Fruit fly (Drosophila melanogaster): ENCODE data around the gene ninaA.
A peak's percentile ranks its signal among the peaks of the same experiment; 100 is the strongest.

Gene ninaA

dm6 chr2L:892461-892860 lies 15.4 kb downstream of the ninaA start (continued):
- no peak; the same call in 2 of the 3 replicates for TF ChIP-seq ase (GFP tag; IDR thresholded peaks at IDR 0.05)
- TF ChIP-seq CG31441 (GFP tag; IDR thresholded peaks at IDR 0.05), result 0 out of 2 replicates have a peak, but pooled peaks have one; percentile 24
- TF ChIP-seq B-H1 (GFP tag; IDR thresholded peaks at IDR 0.05), result peak; percentile 24; the same call in 1 of the 3 replicates
- TF ChIP-seq CG18599 (GFP tag; optimal IDR thresholded peaks at IDR 0.05), result peak; percentile 78
- TF ChIP-seq Dll (GFP tag; IDR thresholded peaks at IDR 0.05; ENCODE audit: partially characterized antibody), result no peak
- no peak for TF ChIP-seq br (optimal IDR thresholded peaks at IDR 0.05)
- no peak for TF ChIP-seq Sox100B (GFP tag; optimal IDR thresholded peaks at IDR 0.05)
- peak; percentile 49 for TF ChIP-seq CG17359 (tag; optimal IDR thresholded peaks at IDR 0.05)
- TF ChIP-seq CG10267 (tag; optimal IDR thresholded peaks at IDR 0.05), result peak; percentile 15
- no peak for TF ChIP-seq YL-1 (GFP tag; optimal IDR thresholded peaks at IDR 0.05)
- no peak for TF ChIP-seq CG34224 (GFP tag; IDR thresholded peaks at IDR 0.05; ENCODE audit: partially characterized antibody)
- TF ChIP-seq fd3F (GFP tag; optimal IDR thresholded peaks at IDR 0.05), result no peak
- peak; percentile 25 for TF ChIP-seq CG10209 (GFP tag; optimal IDR thresholded peaks at IDR 0.05)
- TF ChIP-seq Lpt (GFP tag; optimal IDR thresholded peaks at IDR 0.05), result no peak
- TF ChIP-seq inv (GFP tag; IDR thresholded peaks at IDR 0.05; ENCODE audit: partially characterized antibody), result no peak
- 0 out of 2 replicates have a peak, but pooled peaks have one; percentile 14 for TF ChIP-seq CG17328 (GFP tag; IDR thresholded peaks at IDR 0.05)
- no peak for TF ChIP-seq CG9797 (GFP tag; optimal IDR thresholded peaks at IDR 0.05)
- no peak for TF ChIP-seq Aef1 (GFP tag; IDR thresholded peaks at IDR 0.05)
- TF ChIP-seq HLH4C (GFP tag; IDR thresholded peaks at IDR 0.05; ENCODE audit: partially characterized antibody), result no peak
- no peak for TF ChIP-seq CG2199 (GFP tag; IDR thresholded peaks at IDR 0.05)
- no peak for TF ChIP-seq wek (GFP tag; optimal IDR thresholded peaks at IDR 0.05)
- peak; percentile 64 for TF ChIP-seq CG11504 (tag; optimal IDR thresholded peaks at IDR 0.05)
- TF ChIP-seq CG3838 (GFP tag; optimal IDR thresholded peaks at IDR 0.05), result no peak
- TF ChIP-seq CG4617 (GFP tag; optimal IDR thresholded peaks at IDR 0.05; ENCODE audit: borderline replicate concordance), result no peak
- no peak for TF ChIP-seq Bdp1 (GFP tag; optimal IDR thresholded peaks at IDR 0.05)
- TF ChIP-seq en (GFP tag; optimal IDR thresholded peaks at IDR 0.05), result no peak
- TF ChIP-seq Atf6 (GFP tag; IDR thresholded peaks at IDR 0.05), result peak; percentile 31; the same call in 1 of the 2 replicates
- no peak for TF ChIP-seq Mes4 (GFP tag; optimal IDR thresholded peaks at IDR 0.05)
- no peak for TF ChIP-seq CG8281 (tag; optimal IDR thresholded peaks at IDR 0.05)
- TF ChIP-seq Xbp1 (GFP tag; optimal IDR thresholded peaks at IDR 0.05), result peak; percentile 10
- TF ChIP-seq GATAe (GFP tag; conservative IDR thresholded peaks at IDR 0.05), result no peak
- TF ChIP-seq Hmx (GFP tag; optimal IDR thresholded peaks at IDR 0.05), result no peak
- TF ChIP-seq Hand (GFP tag; optimal IDR thresholded peaks at IDR 0.05), result no peak
- TF ChIP-seq gsb-n (tag; optimal IDR thresholded peaks at IDR 0.05), result no peak
- no peak for TF ChIP-seq Adf1 (GFP tag; IDR thresholded peaks at IDR 0.05)
- no peak for TF ChIP-seq Dp (GFP tag; optimal IDR thresholded peaks at IDR 0.05)
- TF ChIP-seq trh (GFP tag; optimal IDR thresholded peaks at IDR 0.05), result no peak
- no peak for TF ChIP-seq cas (GFP tag; IDR thresholded peaks at IDR 0.05)
- no peak for TF ChIP-seq twi (tag; optimal IDR thresholded peaks at IDR 0.05)
- TF ChIP-seq rib (GFP tag; IDR thresholded peaks at IDR 0.05), result no peak
- no peak for TF ChIP-seq CkIIα-i1 (GFP tag; IDR thresholded peaks at IDR 0.05)
- TF ChIP-seq Camta (GFP tag; optimal IDR thresholded peaks at IDR 0.05), result peak; percentile 8
- no peak for TF ChIP-seq croc (GFP tag; conservative IDR thresholded peaks at IDR 0.05)
- no peak for TF ChIP-seq Ssrp (tag; optimal IDR thresholded peaks at IDR 0.05)
- TF ChIP-seq CG17912 (GFP tag; optimal IDR thresholded peaks at IDR 0.05), result no peak
- TF ChIP-seq sqz (GFP tag; optimal IDR thresholded peaks at IDR 0.05), result no peak
- peak; percentile 8 for TF ChIP-seq maf-S (GFP tag; optimal IDR thresholded peaks at IDR 0.05)
- TF ChIP-seq CG12659 (GFP tag; optimal IDR thresholded peaks at IDR 0.05), result peak; percentile 15
- TF ChIP-seq NC2α (GFP tag; optimal IDR thresholded peaks at IDR 0.05), result no peak
- TF ChIP-seq CG2116 (GFP tag; optimal IDR thresholded peaks at IDR 0.05), result no peak
- TF ChIP-seq crc (GFP tag; optimal IDR thresholded peaks at IDR 0.05), result no peak
- TF ChIP-seq fd64A (GFP tag; optimal IDR thresholded peaks at IDR 0.05), result no peak

All from whole organism, embryonic.